Fruit fly (Drosophila melanogaster) whole organism, embryonic: Measurements from ENCODE around the gene dpr20.

Source experiments
- B-H1 ChIP-seq: fragments of 200-800 bp; sonication (Bioruptor generic); IDR thresholded peaks from 3 replicates; pipeline ENCODE4 v1.3.6; 2022; ENCODE audit warnings: missing biosample characterization, missing genetic modification characterization
- CG10147 ChIP-seq: fragments of 200-800 bp; sonication (Bioruptor generic); optimal IDR thresholded peaks from 2 replicates; lab custom pipeline; 2019; ENCODE audit warnings: missing biosample characterization, mild to moderate bottlenecking, missing genetic modification characterization, moderate library complexity
- CG11085 ChIP-seq: fragments of 200-800 bp; sonication (Bioruptor generic); IDR thresholded peaks from 2 replicates; pipeline ENCODE4 v1.3.6; 2022; ENCODE audit warnings: missing biosample characterization, missing genetic modification characterization
- CG15011 ChIP-seq: fragments of 200-800 bp; sonication (Bioruptor generic); optimal IDR thresholded peaks from 3 replicates; lab custom pipeline; 2018; ENCODE audit warnings: missing biosample characterization, mild to moderate bottlenecking, missing genetic modification characterization
- CG15269 ChIP-seq: fragments of 200-800 bp; sonication (Bioruptor generic); optimal IDR thresholded peaks from 2 replicates; lab custom pipeline; 2018; ENCODE audit warnings: missing biosample characterization, mild to moderate bottlenecking, missing genetic modification characterization, moderate library complexity
- CG18262 ChIP-seq: fragments of 200-800 bp; optimal IDR thresholded peaks from 3 replicates; lab custom pipeline; 2019; ENCODE audit warnings: missing biosample characterization, mild to moderate bottlenecking, missing genetic modification characterization, moderate library complexity
- CG30403 ChIP-seq: fragments of 200-800 bp; sonication (Bioruptor generic); optimal IDR thresholded peaks from 3 replicates; lab custom pipeline; 2016; ENCODE audit warnings: missing biosample characterization, missing genetic modification characterization
- CG33557 ChIP-seq: fragments of 200-800 bp; sonication (Bioruptor generic); optimal IDR thresholded peaks from 2 replicates; lab custom pipeline; 2019; ENCODE audit warnings: missing biosample characterization, mild to moderate bottlenecking, missing genetic modification characterization, moderate library complexity
- CG3726 ChIP-seq: fragments of 200-800 bp; sonication (Bioruptor generic); IDR thresholded peaks from 3 replicates; pipeline ENCODE4, ENCODE4 v1.3.6; 2022; ENCODE audit warnings: missing biosample characterization, missing genetic modification characterization
- CG4404 ChIP-seq: fragments of 200-800 bp; sonication (Bioruptor generic); IDR thresholded peaks from 2 replicates; pipeline ENCODE4 v1.3.6; 2022; ENCODE audit warnings: missing biosample characterization, missing genetic modification characterization
- CG5245 ChIP-seq: fragments of 200-800 bp; sonication (Bioruptor generic); optimal IDR thresholded peaks from 3 replicates; lab custom pipeline; 2016; ENCODE audit warnings: missing biosample characterization, missing genetic modification characterization
- CG7357 ChIP-seq: fragments of 200-800 bp; sonication (Bioruptor generic); IDR thresholded peaks from 3 replicates; pipeline ENCODE4 v1.3.6; 2022; ENCODE audit warnings: missing biosample characterization, missing genetic modification characterization
- CG7987 ChIP-seq: fragments of 200-800 bp; sonication (Bioruptor generic); optimal IDR thresholded peaks from 2 replicates; lab custom pipeline; 2018; ENCODE audit warnings: missing biosample characterization, mild to moderate bottlenecking, missing genetic modification characterization, moderate library complexity
- CG8388 ChIP-seq: fragments of 200-800 bp; sonication (Bioruptor generic); optimal IDR thresholded peaks from 2 replicates; lab custom pipeline; 2019; ENCODE audit warnings: missing biosample characterization, mild to moderate bottlenecking, missing genetic modification characterization, moderate library complexity
- CTCF ChIP-seq: fragments of 200-800 bp; sonication (Bioruptor generic); optimal IDR thresholded peaks from 2 replicates; lab custom pipeline; 2017; ENCODE audit warnings: missing biosample characterization, mild to moderate bottlenecking, missing genetic modification characterization, moderate library complexity
- Dip2 ChIP-seq: fragments of 200-800 bp; sonication (Bioruptor generic); IDR thresholded peaks from 2 replicates; pipeline ENCODE4 v1.3.6; 2022; ENCODE audit warnings: missing biosample characterization, missing genetic modification characterization
- Eip74EF ChIP-seq, 2 experiments: fragments of 200-800 bp in 1 of 2; fragments of >200 bp in 1 of 2; sonication (Bioruptor generic) in 1 of 2; optimal IDR thresholded peaks; 2 replicates each; lab custom pipeline; 2017 to 2019; ENCODE audit warnings: missing biosample characterization in 2 of 2, missing genetic modification characterization in 2 of 2, mild to moderate bottlenecking in 1 of 2, moderate library complexity in 1 of 2
- Gsc ChIP-seq: fragments of 200-800 bp; sonication (Bioruptor generic); IDR thresholded peaks from 2 replicates; pipeline ENCODE4 v1.3.6; 2022; ENCODE audit warnings: missing biosample characterization, missing genetic modification characterization
- Gug ChIP-seq: fragments of 200-800 bp; sonication (Bioruptor generic); IDR thresholded peaks from 4 replicates; pipeline ENCODE4 v1.3.6; 2022; ENCODE audit warnings: missing biosample characterization, missing genetic modification characterization
- Mad ChIP-seq: fragments of 200-800 bp; sonication (Bioruptor generic); optimal IDR thresholded peaks from 2 replicates; lab custom pipeline; 2016; ENCODE audit warnings: missing biosample characterization, missing genetic modification characterization
- Optix ChIP-seq: fragments of 200-800 bp; sonication (Bioruptor generic); IDR thresholded peaks from 3 replicates; pipeline ENCODE4 v1.3.6; 2022; ENCODE audit warnings: missing biosample characterization, missing genetic modification characterization
- Poxn ChIP-seq: fragments of 200-800 bp; sonication (Bioruptor generic); IDR thresholded peaks from 2 replicates; pipeline ENCODE4 v1.3.6; 2022; ENCODE audit warnings: missing biosample characterization, missing genetic modification characterization
- Six4 ChIP-seq: fragments of 200-800 bp; sonication (Bioruptor generic); optimal IDR thresholded peaks from 2 replicates; lab custom pipeline; 2016; ENCODE audit warnings: missing biosample characterization, missing genetic modification characterization
- Usf ChIP-seq: fragments of 200-800 bp; sonication (Bioruptor generic); optimal IDR thresholded peaks from 2 replicates; lab custom pipeline; 2017; ENCODE audit warnings: missing genotype, missing biosample characterization, missing genetic modification characterization
- Vsx1 ChIP-seq: fragments of 200-800 bp; sonication (Bioruptor generic); optimal IDR thresholded peaks from 2 replicates; lab custom pipeline; 2017; ENCODE audit warnings: missing biosample characterization, mild to moderate bottlenecking, missing genetic modification characterization, missing genetic modification reagents
- Xrp1 ChIP-seq: fragments of 200-800 bp; sonication (Bioruptor generic); IDR thresholded peaks from 2 replicates; pipeline ENCODE4 v1.3.6; 2022; ENCODE audit warnings: missing biosample characterization, missing genetic modification characterization
- cwo ChIP-seq: fragments of 200-800 bp; sonication (Bioruptor generic); optimal IDR thresholded peaks from 3 replicates; lab custom pipeline; 2017; ENCODE audit warnings: missing biosample characterization, missing genetic modification characterization, mild to moderate bottlenecking, moderate library complexity, missing genetic modification reagents
- disco-r ChIP-seq: fragments of 200-800 bp; sonication (Bioruptor generic); optimal IDR thresholded peaks from 2 replicates; lab custom pipeline; 2016; ENCODE audit warnings: missing biosample characterization, missing genetic modification characterization
- dm ChIP-seq: fragments of 200-800 bp; sonication (Bioruptor generic); optimal IDR thresholded peaks from 3 replicates; lab custom pipeline; 2016; ENCODE audit warnings: missing biosample characterization, missing genetic modification characterization
- dmrt99B ChIP-seq: fragments of 200-800 bp; sonication (Bioruptor generic); optimal IDR thresholded peaks from 2 replicates; lab custom pipeline; 2018; ENCODE audit warnings: missing biosample characterization, mild to moderate bottlenecking, missing genetic modification characterization, moderate library complexity
- exex ChIP-seq: fragments of 200-800 bp; sonication (Bioruptor generic); optimal IDR thresholded peaks from 4 replicates; lab custom pipeline; 2018; ENCODE audit warnings: missing biosample characterization, mild to moderate bottlenecking, missing genetic modification characterization, moderate library complexity
- gro ChIP-seq: fragments of 200-800 bp; sonication (Bioruptor generic); optimal IDR thresholded peaks from 2 replicates; lab custom pipeline; 2016; ENCODE audit warnings: missing biosample characterization, missing genetic modification characterization
- gt ChIP-seq: fragments of 200-800 bp; sonication (Bioruptor generic); IDR thresholded peaks from 2 replicates; pipeline ENCODE4 v1.3.6; 2022; ENCODE audit warnings: missing biosample characterization, missing genetic modification characterization
- maf-S ChIP-seq: fragments of 200-800 bp; sonication (Bioruptor generic); optimal IDR thresholded peaks from 2 replicates; lab custom pipeline; 2016; ENCODE audit warnings: missing biosample characterization, missing genetic modification characterization
- oc ChIP-seq: fragments of 200-800 bp; sonication (Bioruptor generic); optimal IDR thresholded peaks from 2 replicates; lab custom pipeline; 2018; ENCODE audit warnings: missing biosample characterization, mild to moderate bottlenecking, missing genetic modification characterization, moderate library complexity
- prd ChIP-seq, 3 experiments: fragments of >200 bp in 2 of 3; fragments of 200-800 bp in 1 of 3; sonication (Bioruptor generic) in 1 of 3; optimal IDR thresholded peaks in 2 of 3; IDR thresholded peaks in 1 of 3; 2 replicates in 2 of 3; 3 replicates in 1 of 3; pipeline versions ENCODE4 v1.3.6 to Lab custom; 2017 to 2022; ENCODE audit warnings: missing biosample characterization in 1 of 3, missing genetic modification characterization in 1 of 3
- run ChIP-seq: fragments of 200-800 bp; sonication (Bioruptor generic); optimal IDR thresholded peaks from 3 replicates; lab custom pipeline; 2018; ENCODE audit warnings: missing biosample characterization, mild to moderate bottlenecking, missing genetic modification characterization
- sc ChIP-seq, 3 experiments: fragments of >200 bp in 2 of 3; fragments of 200-800 bp in 1 of 3; sonication (Bioruptor generic) in 1 of 3; optimal IDR thresholded peaks; 2 replicates in 2 of 3; 3 replicates in 1 of 3; lab custom pipeline; 2017; ENCODE audit warnings: mild to moderate bottlenecking in 1 of 3, missing biosample characterization in 1 of 3, missing genetic modification characterization in 1 of 3, missing genetic modification reagents in 1 of 3
- seq ChIP-seq: fragments of 200-800 bp; sonication (Bioruptor generic); IDR thresholded peaks from 2 replicates; pipeline ENCODE4 v1.3.6; 2022; ENCODE audit warnings: missing biosample characterization, missing genetic modification characterization
- twi ChIP-seq: fragments of 200-800 bp; optimal IDR thresholded peaks from 2 replicates; lab custom pipeline; 2019; ENCODE audit warnings: missing biosample characterization, mild to moderate bottlenecking, missing genetic modification characterization, moderate library complexity
- vvl ChIP-seq: fragments of 200-800 bp; sonication (Bioruptor generic); IDR thresholded peaks from 2 replicates; pipeline ENCODE4 v1.3.6; 2022; ENCODE audit warnings: missing biosample characterization, missing genetic modification characterization

dpr20 gene

dm6 chr3L:904991-905745 is 48.1 kb upstream of the dpr20 start (continued):
- TF ChIP-seq dm (GFP tag; lab: Kevin White, UChicago) (no peak), run (tag; lab: Kevin White, UChicago) (no peak), gro (GFP tag; lab: Kevin White, UChicago) (no peak), seq (no peak), CG5245 (GFP tag; lab: Kevin White, UChicago) (no peak), maf-S (GFP tag; lab: Kevin White, UChicago) (no peak), dmrt99B (peak; percentile 49), oc (no peak), exex (tag; lab: Kevin White, UChicago) (no peak), CG33557 (GFP tag; lab: Kevin White, UChicago) (peak; percentile 44), Optix (GFP tag; lab: Robert Waterston, UW) (no peak), Six4 (GFP tag; lab: Kevin White, UChicago) (no peak), CG18262 (peak; percentile 73), Xrp1 (peak; percentile 79), CG4404 (peak; percentile 22; the same call in 1 of the 2 replicates), CG15269 (tag; lab: Kevin White, UChicago) (peak; percentile 9), CG7987 (GFP tag; lab: Kevin White, UChicago) (no peak), Eip74EF (GFP tag; optimal IDR thresholded peaks at IDR 0.05; lab: Kevin White, UChicago) (peak in 1 of 2 experiments; percentile 7), B-H1 (GFP tag; lab: Robert Waterston, UW) (no peak), CTCF (GFP tag; lab: Kevin White, UChicago) (no peak), CG15011 (GFP tag; lab: Kevin White, UChicago) (no peak), Usf (GFP tag; lab: Kevin White, UChicago) (no peak), gt (GFP tag; lab: Robert Waterston, UW) (no peak), prd (optimal IDR thresholded peaks at IDR 0.05; lab: Kevin White, UChicago) (no peak), prd (GFP tag; IDR thresholded peaks at IDR 0.05; lab: Robert Waterston, UW) (peak; percentile 76; the same call in 2 of the 3 replicates), Gug (GFP tag; lab: Robert Waterston, UW) (no peak), Vsx1 (GFP tag; lab: Kevin White, UChicago) (no peak), Gsc (GFP tag; lab: Robert Waterston, UW) (no peak), CG11085 (GFP tag; lab: Robert Waterston, UW) (no peak), CG7357 (no peak), Poxn (GFP tag; lab: Robert Waterston, UW) (no peak), disco-r (GFP tag; lab: Kevin White, UChicago) (no peak), CG30403 (GFP tag; lab: Kevin White, UChicago) (no peak), vvl (GFP tag; lab: Robert Waterston, UW) (no peak), Mad (no peak), cwo (GFP tag; lab: Kevin White, UChicago) (no peak), Dip2 (GFP tag; lab: Robert Waterston, UW) (no peak), twi (tag; lab: Kevin White, UChicago) (no peak), CG10147 (GFP tag; lab: Kevin White, UChicago) (no peak), sc (optimal IDR thresholded peaks at IDR 0.05; lab: Kevin White, UChicago) (no peak), sc (GFP tag; optimal IDR thresholded peaks at IDR 0.05; lab: Kevin White, UChicago) (peak; percentile 5), CG8388 (peak; percentile 59), CG3726 (GFP tag; lab: Robert Waterston, UW) (no peak)
